Worm (Caenorhabditis elegans) whole organism, L3 larva: ENCODE results near the gene C34C12.8.

ENCODE experiments used
- R02D3.7 ChIP-seq: fragments of 150-350 bp; optimal IDR thresholded peaks from 2 replicates; lab custom pipeline; 2014; ENCODE audit warnings: missing biosample characterization, missing genetic modification characterization
- ZK546.5 ChIP-seq: sonication (generic microtip); optimal IDR thresholded peaks from 2 replicates; lab custom pipeline; 2017; ENCODE audit warnings: missing biosample characterization, missing genetic modification characterization
- aly-2 ChIP-seq: fragments of 150-350 bp; optimal IDR thresholded peaks from 2 replicates; lab custom pipeline; 2014; ENCODE audit warnings: missing biosample characterization, missing genetic modification characterization
- ceh-28 ChIP-seq: fragments of 150-350 bp; optimal IDR thresholded peaks from 2 replicates; lab custom pipeline; 2014; ENCODE audit warnings: missing biosample characterization, missing genetic modification reagents, missing genetic modification characterization
- ceh-82 ChIP-seq: fragments of 150-350 bp; optimal IDR thresholded peaks from 2 replicates; lab custom pipeline; 2014; ENCODE audit warnings: missing biosample characterization, missing genetic modification characterization
- daf-12 ChIP-seq: fragments of 150-350 bp; optimal IDR thresholded peaks from 2 replicates; lab custom pipeline; 2014; ENCODE audit warnings: missing biosample characterization, missing genetic modification reagents, missing genetic modification characterization
- egl-5 ChIP-seq: fragments of 150-350 bp; optimal IDR thresholded peaks from 2 replicates; lab custom pipeline; 2017; ENCODE audit warnings: missing biosample characterization, missing genetic modification reagents, missing genetic modification characterization, inconsistent platforms
- elt-1 ChIP-seq: fragments of 150-350 bp; optimal IDR thresholded peaks from 2 replicates; lab custom pipeline; 2014; ENCODE audit warnings: missing biosample characterization, missing genetic modification characterization
- elt-2 ChIP-seq: sonication (generic microtip); optimal IDR thresholded peaks from 2 replicates; lab custom pipeline; 2016; ENCODE audit warnings: missing genetic modification reagents, mild to moderate bottlenecking, missing genetic modification characterization, missing compliant biosample characterization
- elt-3 ChIP-seq, 3 experiments: fragments of 150-350 bp in 1 of 3; sonication (generic microtip) in 2 of 3; optimal IDR thresholded peaks; 2 replicates in 2 of 3; 4 replicates in 1 of 3; lab custom pipeline; 2014 to 2017; ENCODE audit warnings: missing biosample characterization in 3 of 3, missing genetic modification characterization in 3 of 3
- eor-1 ChIP-seq, 2 experiments: fragments of 150-350 bp; optimal IDR thresholded peaks; 2 replicates each; lab custom pipeline; 2014 to 2018; ENCODE audit warnings: missing biosample characterization in 2 of 2, missing genetic modification characterization in 2 of 2
- fkh-10 ChIP-seq: sonication (generic microtip); optimal IDR thresholded peaks from 2 replicates; lab custom pipeline; 2017; ENCODE audit warnings: missing biosample characterization, missing genetic modification reagents, missing genetic modification characterization
- fkh-2 ChIP-seq: fragments of 150-350 bp; optimal IDR thresholded peaks from 2 replicates; lab custom pipeline; 2014; ENCODE audit warnings: missing biosample characterization, missing genetic modification reagents, missing genetic modification characterization
- fos-1 ChIP-seq: fragments of 150-350 bp; optimal IDR thresholded peaks from 2 replicates; lab custom pipeline; 2014; ENCODE audit warnings: missing biosample characterization, missing genetic modification characterization
- jun-1 ChIP-seq: fragments of 150-350 bp; optimal IDR thresholded peaks from 2 replicates; lab custom pipeline; 2014; ENCODE audit warnings: missing biosample characterization, missing genetic modification reagents, missing genetic modification characterization
- lin-39 ChIP-seq: fragments of 150-350 bp; optimal IDR thresholded peaks from 2 replicates; lab custom pipeline; 2018; ENCODE audit warnings: missing biosample characterization, missing genetic modification reagents, missing genetic modification characterization
- lsy-12 ChIP-seq: sonication (generic microtip); optimal IDR thresholded peaks from 2 replicates; lab custom pipeline; 2016; ENCODE audit warnings: mild to moderate bottlenecking, missing genetic modification characterization, missing compliant biosample characterization
- mdl-1 ChIP-seq: fragments of 150-350 bp; optimal IDR thresholded peaks from 2 replicates; lab custom pipeline; 2014; ENCODE audit warnings: missing biosample characterization, missing genetic modification characterization
- nfya-1 ChIP-seq: sonication (generic microtip); optimal IDR thresholded peaks from 2 replicates; lab custom pipeline; 2017; ENCODE audit warnings: missing genetic modification characterization, mild to moderate bottlenecking, missing compliant biosample characterization, antibody characterized with exemption, moderate library complexity; ENCODE audit not compliant: insufficient read depth
- nhr-23 ChIP-seq: fragments of 150-350 bp; optimal IDR thresholded peaks from 2 replicates; lab custom pipeline; 2014; ENCODE audit warnings: missing biosample characterization, missing genetic modification reagents, missing genetic modification characterization
- nhr-237 ChIP-seq: fragments of 150-350 bp; optimal IDR thresholded peaks from 2 replicates; lab custom pipeline; 2014; ENCODE audit warnings: missing biosample characterization, missing genetic modification characterization
- nhr-25 ChIP-seq: sonication (generic microtip); optimal IDR thresholded peaks from 2 replicates; lab custom pipeline; 2017; ENCODE audit warnings: missing biosample characterization, missing genetic modification characterization
- nhr-43 ChIP-seq: sonication (generic microtip); optimal IDR thresholded peaks from 2 replicates; lab custom pipeline; 2016; ENCODE audit warnings: mild to moderate bottlenecking, missing genetic modification characterization, missing compliant biosample characterization; ENCODE audit not compliant: poor library complexity, severe bottlenecking
- nhr-67 ChIP-seq: fragments of 150-350 bp; optimal IDR thresholded peaks from 2 replicates; lab custom pipeline; 2014; ENCODE audit warnings: missing biosample characterization, missing genetic modification characterization
- nhr-77 ChIP-seq: fragments of 150-350 bp; optimal IDR thresholded peaks from 2 replicates; lab custom pipeline; 2014; ENCODE audit warnings: missing biosample characterization, missing genetic modification characterization
- pha-4 ChIP-seq: fragments of 150-350 bp; optimal IDR thresholded peaks from 2 replicates; lab custom pipeline; 2014; ENCODE audit warnings: missing biosample characterization, missing genetic modification reagents, missing genetic modification characterization
- pqm-1 ChIP-seq: fragments of 150-350 bp; optimal IDR thresholded peaks from 2 replicates; lab custom pipeline; 2017; ENCODE audit warnings: missing biosample characterization, missing genetic modification characterization, inconsistent platforms
- sea-2 ChIP-seq: fragments of 150-350 bp; sonication (generic microtip); optimal IDR thresholded peaks from 4 replicates; lab custom pipeline; 2014; ENCODE audit warnings: missing biosample characterization, missing genetic modification reagents, missing genetic modification characterization
- skn-1 ChIP-seq: fragments of 150-350 bp; optimal IDR thresholded peaks from 2 replicates; lab custom pipeline; 2014; ENCODE audit warnings: missing biosample characterization, missing genetic modification characterization
- tbx-2 ChIP-seq: sonication (generic microtip); optimal IDR thresholded peaks from 2 replicates; lab custom pipeline; 2016; ENCODE audit warnings: mild to moderate bottlenecking, missing genetic modification characterization, missing compliant biosample characterization
- unc-39 ChIP-seq: sonication (generic microtip); optimal IDR thresholded peaks from 4 replicates; lab custom pipeline; 2017; ENCODE audit warnings: missing biosample characterization, missing genetic modification characterization
- unc-62 ChIP-seq: fragments of 150-350 bp; sonication (generic microtip); optimal IDR thresholded peaks from 4 replicates; lab custom pipeline; 2014; ENCODE audit warnings: missing biosample characterization, missing genetic modification reagents, missing genetic modification characterization
- zag-1 ChIP-seq: fragments of 150-350 bp; optimal IDR thresholded peaks from 2 replicates; lab custom pipeline; 2014; ENCODE audit warnings: missing biosample characterization, missing genetic modification characterization

C34C12.8 gene

ce11 chrIII:3426741-3427140 lies 33.5 kb upstream of the C34C12.8 start:
- TF ChIP-seq nfya-1 (tag; lab: Kevin White, UChicago) (peak; percentile 12), ceh-28 (tag; lab: Kevin White, UChicago) (no peak), elt-2 (tag; lab: Kevin White, UChicago) (peak; percentile 2)
- TF ChIP-seq, all 47 proteins: peak for 2

ce11 chrIII:3428574-3428973 lies 31.6 kb upstream of the C34C12.8 start:
- TF ChIP-seq unc-39 (tag; lab: Kevin White, UChicago) (no peak), lsy-12 (no peak), sea-2 (GFP tag; lab: Kevin White, UChicago) (no peak), lin-39 (tag; lab: Kevin White, UChicago) (no peak), zag-1 (no peak), ZK546.5 (no peak), unc-62 (GFP tag; lab: Kevin White, UChicago) (no peak), nhr-237 (tag; lab: Kevin White, UChicago) (no peak), pha-4 (tag; lab: Kevin White, UChicago) (no peak), mdl-1 (no peak), fos-1 (tag; lab: Kevin White, UChicago) (no peak), eor-1 (tag; optimal IDR thresholded peaks at IDR 0.05; lab: Kevin White, UChicago) (no peak)

- TF ChIP-seq ceh-28 (tag; lab: Kevin White, UChicago) (peak; percentile 76), eor-1 (tag; optimal IDR thresholded peaks at IDR 0.05; lab: Kevin White, UChicago) (no peak), ceh-82 (no peak)
Observed at ce11 chrIII:3429761-3430160, 30.4 kb upstream of the C34C12.8 start.

- TF ChIP-seq elt-1 (tag; lab: Kevin White, UChicago), result no peak
- peak; percentile 67 for TF ChIP-seq ceh-28 (tag; lab: Kevin White, UChicago)
Observed at ce11 chrIII:3430667-3431066, 29.5 kb upstream of the C34C12.8 start.

ce11 chrIII:3431385-3431784 lies 28.8 kb upstream of the C34C12.8 start, which contains the start of gene K01A11.1:
Gene K01A11.1, minus strand, starts transcription at chrIII:3431485.
- no peak for TF ChIP-seq fos-1 (tag; lab: Kevin White, UChicago)
- TF ChIP-seq fkh-10, result no peak
- TF ChIP-seq nhr-23 (tag; lab: Kevin White, UChicago), result no peak

- TF ChIP-seq nhr-67 (tag; lab: Kevin White, UChicago) (no peak), pha-4 (tag; lab: Kevin White, UChicago) (no peak), nfya-1 (tag; lab: Kevin White, UChicago) (no peak), fkh-2 (tag; lab: Kevin White, UChicago) (no peak), elt-3 (tag; optimal IDR thresholded peaks at IDR 0.05; lab: Kevin White, UChicago) (peak; percentile 4 to 89 (median 28)), nhr-25 (tag; lab: Kevin White, UChicago) (no peak), nhr-23 (tag; lab: Kevin White, UChicago) (peak; percentile 88), pqm-1 (tag; lab: Kevin White, UChicago) (peak; percentile 23), elt-2 (tag; lab: Kevin White, UChicago) (peak; percentile 51), ceh-28 (tag; lab: Kevin White, UChicago) (peak; percentile 61), jun-1 (tag; lab: Kevin White, UChicago) (no peak), nhr-43 (tag; lab: Kevin White, UChicago) (peak; percentile 61)
Observed at ce11 chrIII:3435152-3435551, 25.1 kb upstream of the C34C12.8 start.

ce11 chrIII:3437139-3437538 lies 23.1 kb upstream of the C34C12.8 start:
- TF ChIP-seq daf-12 (tag; lab: Kevin White, UChicago) (no peak), ceh-82 (no peak), nfya-1 (tag; lab: Kevin White, UChicago) (peak; percentile 36), lin-39 (tag; lab: Kevin White, UChicago) (peak; percentile 86), skn-1 (tag; lab: Kevin White, UChicago) (no peak), elt-2 (tag; lab: Kevin White, UChicago) (no peak), egl-5 (tag; lab: Kevin White, UChicago) (peak; percentile 86), aly-2 (no peak), nhr-43 (tag; lab: Kevin White, UChicago) (no peak), pqm-1 (tag; lab: Kevin White, UChicago) (no peak), ZK546.5 (no peak), elt-1 (tag; lab: Kevin White, UChicago) (peak; percentile 20), tbx-2 (tag; lab: Kevin White, UChicago) (no peak), nhr-77 (tag; lab: Kevin White, UChicago) (no peak), unc-62 (GFP tag; lab: Kevin White, UChicago) (no peak), R02D3.7 (tag; lab: Kevin White, UChicago) (no peak), sea-2 (GFP tag; lab: Kevin White, UChicago) (no peak)
